Worm (Caenorhabditis elegans): Measurements from ENCODE around the gene asm-1.

DNA sequence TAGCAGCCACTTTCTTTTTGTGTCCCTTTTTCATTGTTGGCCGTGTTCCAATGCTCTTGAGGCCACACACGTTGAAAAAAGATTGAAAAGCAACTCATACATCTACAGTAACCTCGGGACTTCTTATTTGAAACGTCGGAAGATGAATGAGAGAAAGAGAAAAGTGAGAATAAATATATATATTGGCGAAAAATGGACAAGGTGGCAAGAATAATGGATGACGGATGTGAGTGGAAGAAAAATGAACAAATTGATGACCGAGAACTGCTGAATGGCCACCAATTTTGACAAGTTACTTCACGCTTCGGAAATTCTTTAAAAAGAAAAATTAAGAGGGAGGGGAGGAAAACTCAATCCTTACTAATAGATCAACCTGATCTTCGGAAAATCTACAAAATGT lies 48.3 kb downstream of the asm-1 start:
- TF ChIP-seq lsy-2 (tag; optimal IDR thresholded peaks at IDR 0.05) (no peak), hmg-1.1 (GFP tag; IDR thresholded peaks at IDR 0.05) (no peak), ceh-44 (GFP tag; IDR thresholded peaks at IDR 0.05) (no peak), hlh-30 (tag; optimal IDR thresholded peaks at IDR 0.05; ENCODE audit: insufficient read depth) (no peak), daf-19 (GFP tag; conservative IDR thresholded peaks at IDR 0.05) (no peak), nhr-6 (tag; optimal IDR thresholded peaks at IDR 0.05) (no peak), mxl-3 (GFP tag; optimal IDR thresholded peaks at IDR 0.05) (no peak), fkh-10 (GFP tag; optimal IDR thresholded peaks at IDR 0.05) (no peak), unc-62 (GFP tag; optimal IDR thresholded peaks at IDR 0.05 in 1 of 2) (peak in 1 of 2 experiments; percentile 95), unc-62 (tag; optimal IDR thresholded peaks at IDR 0.05) (no peak), hlh-11 (tag; optimal IDR thresholded peaks at IDR 0.05) (no peak), pqm-1 (tag; optimal IDR thresholded peaks at IDR 0.05) (no peak)
